Fruit fly (Drosophila melanogaster): ENCODE measurements around the gene Poxm.

The Poxm gene

DNA sequence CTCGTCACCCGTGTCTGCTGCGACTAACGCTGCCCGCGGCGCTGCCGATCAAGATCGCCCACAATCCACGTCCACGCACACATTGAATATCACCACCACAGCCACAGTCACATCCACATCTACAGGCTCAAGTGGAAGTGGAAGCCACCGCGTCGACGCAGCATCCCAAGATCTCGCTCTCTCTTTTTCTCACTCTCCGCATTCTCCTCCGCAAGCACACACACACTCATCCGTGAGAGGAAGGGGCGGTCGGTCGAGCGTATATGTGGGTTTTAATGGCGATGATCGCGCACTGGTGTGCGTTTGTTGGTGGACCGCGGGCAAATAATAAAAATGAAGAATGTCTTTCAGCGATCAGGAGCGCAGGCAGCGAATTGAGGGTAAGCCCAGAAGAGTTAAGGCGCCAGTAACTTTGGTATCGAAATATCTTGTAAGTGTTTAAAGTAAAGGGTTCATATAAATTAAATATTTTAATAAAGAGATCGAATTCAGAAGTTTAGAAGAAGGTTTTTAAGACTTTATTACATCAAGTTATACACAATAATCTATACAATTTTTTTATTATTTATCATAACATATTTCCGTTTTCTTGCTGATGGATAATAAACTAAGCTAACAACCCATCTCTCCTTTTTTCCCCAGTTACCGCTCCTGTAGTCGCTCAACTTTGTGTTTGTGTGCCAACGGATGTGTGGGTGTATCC, at the start of gene Poxm (continued):
- TF ChIP-seq CG42726 (GFP tag; IDR thresholded peaks at IDR 0.05; ENCODE audit: partially characterized antibody) (no peak), Stat92E (GFP tag; optimal IDR thresholded peaks at IDR 0.05) (peak in 1 of 3 experiments; percentile 88), CG10654 (GFP tag; optimal IDR thresholded peaks at IDR 0.05) (peak; percentile 87), HHEX (GFP tag; optimal IDR thresholded peaks at IDR 0.05) (peak; percentile 89), otp (GFP tag; IDR thresholded peaks at IDR 0.05) (no peak), tgo (GFP tag; IDR thresholded peaks at IDR 0.05) (peak; percentile 91), Optix (GFP tag; IDR thresholded peaks at IDR 0.05) (peak; percentile 76; the same call in 2 of the 3 replicates), fu2 (GFP tag; optimal IDR thresholded peaks at IDR 0.05) (no peak), CG14667 (GFP tag; IDR thresholded peaks at IDR 0.05) (peak; percentile 90; the same call in 1 of the 2 replicates), HmgD (GFP tag; optimal IDR thresholded peaks at IDR 0.05) (peak; percentile 6), pzg (GFP tag; optimal IDR thresholded peaks at IDR 0.05) (no peak), CG10209 (GFP tag; optimal IDR thresholded peaks at IDR 0.05) (peak; percentile 91), NK7.1 (GFP tag; optimal IDR thresholded peaks at IDR 0.05) (no peak), CG17568 (GFP tag; optimal IDR thresholded peaks at IDR 0.05) (peak; percentile 56), CG17361 (GFP tag; IDR thresholded peaks at IDR 0.05) (peak; percentile 99), Sin3A (optimal IDR thresholded peaks at IDR 0.05) (no peak), Nf-YA (GFP tag; IDR thresholded peaks at IDR 0.05) (peak; percentile 21; the same call in 1 of the 2 replicates), mam (GFP tag; optimal IDR thresholded peaks at IDR 0.05) (peak; percentile 60), CG13424 (tag; optimal IDR thresholded peaks at IDR 0.05) (peak; percentile 94), luna (GFP tag; optimal IDR thresholded peaks at IDR 0.05) (no peak), CG3726 (GFP tag; IDR thresholded peaks at IDR 0.05) (peak; percentile 75; the same call in 2 of the 3 replicates), MESR4 (GFP tag; optimal IDR thresholded peaks at IDR 0.05) (no peak), Mad (GFP tag; optimal IDR thresholded peaks at IDR 0.05) (peak; percentile 80), Myb (GFP tag; optimal IDR thresholded peaks at IDR 0.05) (peak; percentile 19), dan (GFP tag; IDR thresholded peaks at IDR 0.05) (peak; percentile 81), klu (GFP tag; IDR thresholded peaks at IDR 0.05) (peak; percentile 84), cwo (GFP tag; optimal IDR thresholded peaks at IDR 0.05) (peak; percentile 74), MTF-1 (GFP tag; optimal IDR thresholded peaks at IDR 0.05; ENCODE audit: borderline replicate concordance) (no peak), CG17186 (GFP tag; optimal IDR thresholded peaks at IDR 0.05) (peak; percentile 49), Gug (GFP tag; IDR thresholded peaks at IDR 0.05) (peak; percentile 94), Hmr (GFP tag; optimal IDR thresholded peaks at IDR 0.05) (peak; percentile 82), Camta (GFP tag; optimal IDR thresholded peaks at IDR 0.05) (peak; percentile 66), ERR (GFP tag; optimal IDR thresholded peaks at IDR 0.05) (no peak), usp (GFP tag; optimal IDR thresholded peaks at IDR 0.05) (no peak), CoRest (tag; optimal IDR thresholded peaks at IDR 0.05) (peak; percentile 97), Doc2 (GFP tag; IDR thresholded peaks at IDR 0.05) (peak; percentile 67; the same call in 1 of the 2 replicates), Lpt (GFP tag; optimal IDR thresholded peaks at IDR 0.05) (no peak), dm (GFP tag; optimal IDR thresholded peaks at IDR 0.05) (peak; percentile 57), Hr51 (GFP tag; optimal IDR thresholded peaks at IDR 0.05) (peak; percentile 51 to 91), Abd-B (GFP tag; optimal IDR thresholded peaks at IDR 0.05) (peak; percentile 94), disco-r (GFP tag; optimal IDR thresholded peaks at IDR 0.05) (peak; percentile 3), Atf3 (GFP tag; optimal IDR thresholded peaks at IDR 0.05) (peak; percentile 27), CG31441 (GFP tag; IDR thresholded peaks at IDR 0.05) (peak; percentile 95), zen (tag; optimal IDR thresholded peaks at IDR 0.05) (peak; percentile 91), CkIIα-i1 (GFP tag; IDR thresholded peaks at IDR 0.05) (no peak; the same call in 1 of the 2 replicates), CG2129 (GFP tag; IDR thresholded peaks at IDR 0.05; ENCODE audit: partially characterized antibody) (no peak), sob (GFP tag; IDR thresholded peaks at IDR 0.05) (peak; percentile 85), cg (GFP tag; optimal IDR thresholded peaks at IDR 0.05) (peak; percentile 99), fd102C (GFP tag; optimal IDR thresholded peaks at IDR 0.05) (peak; percentile 1)
